Worm (Caenorhabditis elegans) whole organism, L1 larva: ENCODE data around the gene nspb-4.
A peak's percentile ranks its signal among the peaks of the same experiment; 100 is the strongest.
"Not testable (repeated sequence)": the region's sequence is repeated elsewhere in the genome, so short reads cannot be mapped to it uniquely, and the experiment has no call there.

Experiments used
- C16A3.4 ChIP-seq: fragments of 150-350 bp; optimal IDR thresholded peaks from 2 replicates; lab custom pipeline; 2014; ENCODE audit warnings: missing biosample characterization, missing genetic modification characterization
- C34B4.2 ChIP-seq: sonication (generic microtip); optimal IDR thresholded peaks from 2 replicates; lab custom pipeline; 2017; ENCODE audit warnings: mild to moderate bottlenecking, missing genetic modification characterization, missing compliant biosample characterization
- F16B12.6 ChIP-seq: fragments of 150-350 bp; optimal IDR thresholded peaks from 2 replicates; lab custom pipeline; 2014; ENCODE audit warnings: missing biosample characterization, missing genetic modification characterization
- aha-1 ChIP-seq: fragments of 150-350 bp; optimal IDR thresholded peaks from 2 replicates; lab custom pipeline; 2014; ENCODE audit warnings: missing biosample characterization, missing genetic modification characterization
- aly-2 ChIP-seq: fragments of 150-350 bp; optimal IDR thresholded peaks from 2 replicates; lab custom pipeline; 2014; ENCODE audit warnings: missing biosample characterization, missing genetic modification characterization
- ama-1 ChIP-seq: fragments of 150-350 bp; optimal IDR thresholded peaks from 2 replicates; lab custom pipeline; 2014
- blmp-1 ChIP-seq: fragments of 150-350 bp; optimal IDR thresholded peaks from 2 replicates; lab custom pipeline; 2014; ENCODE audit warnings: missing biosample characterization, missing genetic modification characterization
- ceh-63 ChIP-seq: fragments of 200-800 bp; sonication (Bioruptor generic); optimal IDR thresholded peaks from 2 replicates; lab custom pipeline; 2018; ENCODE audit warnings: mild to moderate bottlenecking, missing genetic modification characterization, missing compliant biosample characterization
- ceh-8 ChIP-seq: fragments of 200-800 bp; sonication (Bioruptor generic); optimal IDR thresholded peaks from 2 replicates; lab custom pipeline; 2018; ENCODE audit warnings: mild to moderate bottlenecking, missing genetic modification characterization, moderate library complexity, missing compliant biosample characterization
- ces-1 ChIP-seq: fragments of 150-350 bp; optimal IDR thresholded peaks from 2 replicates; lab custom pipeline; 2014; ENCODE audit warnings: missing biosample characterization, missing genetic modification reagents, missing genetic modification characterization
- dpl-1 ChIP-seq, 3 experiments: fragments of 150-350 bp in 2 of 3; sonication (generic microtip) in 1 of 3; optimal IDR thresholded peaks; 2 replicates each; lab custom pipeline; 2014 to 2017; ENCODE audit warnings: missing biosample characterization in 3 of 3, missing genetic modification characterization in 3 of 3, missing genetic modification reagents in 3 of 3
- efl-1 ChIP-seq, 4 experiments: fragments of 150-350 bp; optimal IDR thresholded peaks in 3 of 4; peaks in 1 of 4; 1 replicate in 1 of 4; 2 replicates in 3 of 4; lab custom pipeline; 2014; ENCODE audit warnings: missing biosample characterization in 2 of 4, missing genetic modification characterization in 2 of 4, missing genetic modification reagents in 2 of 4
- egl-13 ChIP-seq: sonication (generic microtip); optimal IDR thresholded peaks from 2 replicates; lab custom pipeline; 2016; ENCODE audit warnings: missing genotype, missing genetic modification reagents, missing genetic modification characterization, missing compliant biosample characterization
- elt-2 ChIP-seq: sonication (generic microtip); optimal IDR thresholded peaks from 2 replicates; lab custom pipeline; 2016; ENCODE audit warnings: missing genetic modification characterization, mild to moderate bottlenecking, inconsistent platforms, missing compliant biosample characterization, missing genetic modification reagents
- elt-3 ChIP-seq, 6 experiments: fragments of 150-350 bp in 1 of 6; sonication (generic microtip); optimal IDR thresholded peaks; 2 replicates each; lab custom pipeline; 2017 to 2018; ENCODE audit warnings: missing biosample characterization in 6 of 6, missing genetic modification characterization in 6 of 6, inconsistent platforms in 1 of 6
- fkh-10 ChIP-seq: sonication (generic microtip); optimal IDR thresholded peaks from 2 replicates; lab custom pipeline; 2017; ENCODE audit warnings: missing biosample characterization, missing genetic modification reagents, missing genetic modification characterization
- fkh-4 ChIP-seq: sonication (generic microtip); optimal IDR thresholded peaks from 2 replicates; lab custom pipeline; 2016; ENCODE audit warnings: missing compliant biosample characterization, missing genetic modification characterization, borderline replicate concordance
- fkh-8 ChIP-seq: sonication (generic microtip); optimal IDR thresholded peaks from 2 replicates; lab custom pipeline; 2016; ENCODE audit warnings: mild to moderate bottlenecking, missing genetic modification characterization, missing compliant biosample characterization
- hlh-17 ChIP-seq: fragments of 200-800 bp; sonication (Bioruptor generic); optimal IDR thresholded peaks from 2 replicates; lab custom pipeline; 2018; ENCODE audit warnings: missing genetic modification characterization, mild to moderate bottlenecking, missing compliant biosample characterization, moderate library complexity, borderline replicate concordance
- hlh-4 ChIP-seq: sonication (generic microtip); optimal IDR thresholded peaks from 2 replicates; lab custom pipeline; 2016; ENCODE audit warnings: mild to moderate bottlenecking, missing genetic modification characterization, missing compliant biosample characterization
- irx-1 ChIP-seq: sonication (generic microtip); optimal IDR thresholded peaks from 2 replicates; lab custom pipeline; 2016; ENCODE audit warnings: missing genetic modification characterization, missing compliant biosample characterization
- isw-1 ChIP-seq: fragments of 200-800 bp; sonication (Bioruptor generic); IDR thresholded peaks from 2 replicates; pipeline ENCODE4 v1.3.6; 2022; ENCODE audit warnings: missing genetic modification characterization, missing compliant biosample characterization
- jun-1 ChIP-seq: fragments of 150-350 bp; optimal IDR thresholded peaks from 2 replicates; lab custom pipeline; 2014; ENCODE audit warnings: missing biosample characterization, missing genetic modification reagents, missing genetic modification characterization
- lin-13 ChIP-seq: fragments of 150-350 bp; optimal IDR thresholded peaks from 2 replicates; lab custom pipeline; 2014; ENCODE audit warnings: missing biosample characterization, missing genetic modification reagents, missing genetic modification characterization
- lin-14 ChIP-seq: fragments of 200-800 bp; sonication (Bioruptor generic); optimal IDR thresholded peaks from 2 replicates; lab custom pipeline; 2018; ENCODE audit warnings: mild to moderate bottlenecking, missing genetic modification characterization, moderate library complexity, missing compliant biosample characterization
- lin-15B ChIP-seq: fragments of 150-350 bp; sonication (generic microtip); optimal IDR thresholded peaks from 3 replicates; lab custom pipeline; 2014; ENCODE audit warnings: missing biosample characterization, missing genetic modification characterization
- lin-35 ChIP-seq, 2 experiments: fragments of 150-350 bp; optimal IDR thresholded peaks; 2 replicates each; lab custom pipeline; 2014; ENCODE audit warnings: missing biosample characterization in 2 of 2, missing genetic modification characterization in 2 of 2, missing genetic modification reagents in 2 of 2
- lin-39 ChIP-seq: fragments of 150-350 bp; optimal IDR thresholded peaks from 2 replicates; lab custom pipeline; 2014; ENCODE audit warnings: missing biosample characterization, missing genetic modification reagents, missing genetic modification characterization
- lir-3 ChIP-seq: sonication (generic microtip); optimal IDR thresholded peaks from 2 replicates; lab custom pipeline; 2016; ENCODE audit warnings: mild to moderate bottlenecking, missing genetic modification characterization, moderate library complexity, missing compliant biosample characterization; ENCODE audit not compliant: poor library complexity
- lsy-2 ChIP-seq, 2 experiments: fragments of 150-350 bp; optimal IDR thresholded peaks; 2 replicates each; lab custom pipeline; 2014; ENCODE audit warnings: missing biosample characterization in 2 of 2, missing genetic modification characterization in 2 of 2
- mep-1 ChIP-seq: fragments of 150-350 bp; optimal IDR thresholded peaks from 2 replicates; lab custom pipeline; 2014; ENCODE audit warnings: missing biosample characterization, missing genetic modification characterization
- nhr-11 ChIP-seq: fragments of 150-350 bp; optimal IDR thresholded peaks from 2 replicates; lab custom pipeline; 2014; ENCODE audit warnings: missing biosample characterization, missing genetic modification characterization
- nhr-12 ChIP-seq: sonication (generic microtip); optimal IDR thresholded peaks from 2 replicates; lab custom pipeline; 2017; ENCODE audit warnings: missing biosample characterization, missing genetic modification characterization
- nhr-20 ChIP-seq: sonication (generic microtip); optimal IDR thresholded peaks from 2 replicates; lab custom pipeline; 2016; ENCODE audit warnings: mild to moderate bottlenecking, missing genetic modification characterization, missing compliant biosample characterization
- nhr-28 ChIP-seq: fragments of 150-350 bp; optimal IDR thresholded peaks from 2 replicates; lab custom pipeline; 2014; ENCODE audit warnings: missing biosample characterization, missing genetic modification characterization
- nhr-47 ChIP-seq: sonication (generic microtip); optimal IDR thresholded peaks from 2 replicates; lab custom pipeline; 2016; ENCODE audit warnings: mild to moderate bottlenecking, missing genetic modification characterization, moderate library complexity, missing compliant biosample characterization
- nhr-71 ChIP-seq: sonication (generic microtip); optimal IDR thresholded peaks from 2 replicates; lab custom pipeline; 2016; ENCODE audit warnings: mild to moderate bottlenecking, missing genetic modification characterization, moderate library complexity, missing compliant biosample characterization
- nhr-85 ChIP-seq: sonication (generic microtip); peaks from one replicate; lab custom pipeline; 2016; ENCODE audit warnings: missing genetic modification characterization, inconsistent platforms, missing compliant biosample characterization
- nhr-90 ChIP-seq: sonication (generic microtip); optimal IDR thresholded peaks from 2 replicates; lab custom pipeline; 2016; ENCODE audit warnings: mild to moderate bottlenecking, missing genetic modification characterization, missing compliant biosample characterization; ENCODE audit not compliant: poor library complexity
- rnt-1 ChIP-seq: sonication (generic microtip); optimal IDR thresholded peaks from 2 replicates; lab custom pipeline; 2016; ENCODE audit warnings: mild to moderate bottlenecking, missing genetic modification characterization, moderate library complexity, missing compliant biosample characterization
- skn-1 ChIP-seq: fragments of 150-350 bp; optimal IDR thresholded peaks from 2 replicates; lab custom pipeline; 2014; ENCODE audit warnings: missing biosample characterization, missing genetic modification characterization
- snu-23 ChIP-seq: sonication (generic microtip); optimal IDR thresholded peaks from 2 replicates; lab custom pipeline; 2016; ENCODE audit warnings: missing genetic modification characterization, missing compliant biosample characterization
- sox-4 ChIP-seq: sonication (generic microtip); optimal IDR thresholded peaks from 2 replicates; lab custom pipeline; 2016; ENCODE audit warnings: missing genetic modification characterization, missing compliant biosample characterization
- sptf-1 ChIP-seq: fragments of 150-350 bp; optimal IDR thresholded peaks from 2 replicates; lab custom pipeline; 2014; ENCODE audit warnings: missing biosample characterization, missing genetic modification characterization
- swsn-7 ChIP-seq: sonication (generic microtip); optimal IDR thresholded peaks from 2 replicates; lab custom pipeline; 2016; ENCODE audit warnings: missing genetic modification characterization, missing compliant biosample characterization
- tbx-2 ChIP-seq: sonication (generic microtip); optimal IDR thresholded peaks from 2 replicates; lab custom pipeline; 2016; ENCODE audit warnings: missing genetic modification characterization, missing compliant biosample characterization
- unc-130 ChIP-seq: fragments of 150-350 bp; optimal IDR thresholded peaks from 2 replicates; lab custom pipeline; 2017; ENCODE audit warnings: missing biosample characterization, missing genetic modification characterization, inconsistent platforms
- unc-86 ChIP-seq: sonication (generic microtip); optimal IDR thresholded peaks from 2 replicates; lab custom pipeline; 2016; ENCODE audit warnings: missing genetic modification characterization, missing compliant biosample characterization
- xbp-1 ChIP-seq: sonication (generic microtip); optimal IDR thresholded peaks from 2 replicates; lab custom pipeline; 2016; ENCODE audit warnings: missing genetic modification characterization, missing compliant biosample characterization
- ztf-11 ChIP-seq, 2 experiments: sonication (generic microtip); optimal IDR thresholded peaks; 2 replicates each; lab custom pipeline; 2016 to 2017; ENCODE audit warnings: missing genetic modification characterization in 2 of 2, missing biosample characterization in 1 of 2, missing compliant biosample characterization in 1 of 2

Gene nspb-4

ce11 chrIV:6597918-6598317 lies at the start of gene nspb-4:
Gene nspb-4 (plus strand): TSS chrIV:6598218.
- TF ChIP-seq ceh-8 (GFP tag; lab: Kevin White, UChicago); nhr-71 (tag; lab: Kevin White, UChicago); sox-4 (tag; lab: Kevin White, UChicago): not testable (repeated sequence)
- TF ChIP-seq, all 84 proteins: peak for 0; not testable (repeated sequence) for 84

- TF ChIP-seq xbp-1 (tag; lab: Kevin White, UChicago) (peak; percentile 58), hlh-4 (tag; lab: Kevin White, UChicago) (no peak), lin-14 (GFP tag; lab: Kevin White, UChicago) (peak; percentile 62), efl-1 (optimal IDR thresholded peaks at IDR 0.05; lab: Kevin White, UChicago) (peak; percentile 94 to 98), efl-1 (GFP tag; optimal IDR thresholded peaks at IDR 0.05 in 1 of 2; lab: Kevin White, UChicago) (peak; percentile 98 to 100), ceh-63 (no peak), ces-1 (GFP tag; lab: Kevin White, UChicago) (no peak), elt-2 (no peak), nhr-12 (tag; lab: Kevin White, UChicago) (no peak), isw-1 (peak; percentile 55), fkh-4 (tag; lab: Kevin White, UChicago) (no peak), hlh-17 (GFP tag; lab: Kevin White, UChicago) (no peak), lir-3 (tag; lab: Kevin White, UChicago) (no peak), F16B12.6 (tag; lab: Kevin White, UChicago) (peak; percentile 40), lsy-2 (tag; optimal IDR thresholded peaks at IDR 0.05; lab: Kevin White, UChicago) (peak; percentile 71 to 87), ceh-8 (GFP tag; lab: Kevin White, UChicago) (no peak), rnt-1 (peak; percentile 71), lin-35 (GFP tag; optimal IDR thresholded peaks at IDR 0.05; lab: Kevin White, UChicago) (peak; percentile 98 to 99), tbx-2 (tag; lab: Kevin White, UChicago) (peak; percentile 63), jun-1 (tag; lab: Kevin White, UChicago) (no peak), blmp-1 (tag; lab: Kevin White, UChicago) (peak; percentile 42), dpl-1 (GFP tag; optimal IDR thresholded peaks at IDR 0.05; lab: Kevin White, UChicago) (peak; percentile 96 to 97 (median 96)), ztf-11 (tag; optimal IDR thresholded peaks at IDR 0.05; lab: Kevin White, UChicago) (no peak), mep-1 (peak; percentile 73), lin-13 (peak; percentile 63), elt-3 (tag; optimal IDR thresholded peaks at IDR 0.05; lab: Kevin White, UChicago) (peak in 1 of 6 experiments; percentile 50), egl-13 (tag; lab: Kevin White, UChicago) (peak; percentile 26), snu-23 (GFP tag; lab: Kevin White, UChicago) (peak; percentile 74), nhr-28 (tag; lab: Kevin White, UChicago) (no peak), C34B4.2 (tag; lab: Kevin White, UChicago) (no peak), lin-15B (tag; lab: Kevin White, UChicago) (peak; percentile 55), C16A3.4 (tag; lab: Kevin White, UChicago) (peak; percentile 48), ama-1 (lab: Kevin White, UChicago) (no peak), nhr-20 (tag; lab: Kevin White, UChicago) (peak; percentile 77), nhr-11 (tag; lab: Kevin White, UChicago) (no peak), nhr-47 (tag; lab: Kevin White, UChicago) (peak; percentile 74), fkh-10 (GFP tag; lab: Kevin White, UChicago) (no peak), sptf-1 (tag; lab: Kevin White, UChicago) (no peak), irx-1 (tag; lab: Kevin White, UChicago) (peak; percentile 30), fkh-8 (tag; lab: Kevin White, UChicago) (peak; percentile 43), nhr-85 (tag; lab: Kevin White, UChicago) (peak; percentile 69), aha-1 (no peak), aly-2 (peak; percentile 14), unc-86 (tag; lab: Kevin White, UChicago) (peak; percentile 48), skn-1 (tag; lab: Kevin White, UChicago) (peak; percentile 74), unc-130 (tag; lab: Kevin White, UChicago) (peak; percentile 57), nhr-90 (tag; lab: Kevin White, UChicago) (peak; percentile 31), swsn-7 (tag; lab: Kevin White, UChicago) (peak; percentile 63), lin-39 (peak; percentile 0)
Measured at ce11 chrIV:6548609-6549008, 49.4 kb upstream of the nspb-4 start, which contains the start of gene fan-1. Gene fan-1 (plus strand): TSS chrIV:6548686.
